Fruit fly (Drosophila melanogaster): Measurements from ENCODE around the gene AIMP2.
A peak's percentile ranks its signal among the peaks of the same experiment; 100 is the strongest.

AIMP2 gene

DNA sequence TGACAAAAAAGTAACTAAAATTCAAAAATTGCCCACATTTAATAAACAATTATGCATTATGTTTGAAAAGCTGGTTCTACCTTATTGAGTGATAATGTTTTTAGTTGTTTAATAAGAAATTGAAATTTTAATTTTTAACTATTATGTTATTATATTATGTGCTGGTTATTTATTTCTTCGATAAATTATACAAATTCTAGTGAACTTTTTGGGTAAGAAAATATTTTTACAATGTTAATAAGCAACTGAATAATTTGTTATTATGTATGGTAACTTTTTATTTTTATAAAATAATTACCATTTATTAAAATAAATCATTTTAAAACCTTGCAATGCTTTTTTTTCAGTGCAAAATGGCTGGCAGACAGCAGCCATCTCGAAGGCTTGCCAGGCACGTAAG lies 33.1 kb downstream of the AIMP2 start:
- TF ChIP-seq D1 (tag; optimal IDR thresholded peaks at IDR 0.05) = no peak
- no peak for TF ChIP-seq CG9948 (tag; optimal IDR thresholded peaks at IDR 0.05)
- no peak for TF ChIP-seq CG4496 (GFP tag; IDR thresholded peaks at IDR 0.05)
- no peak for TF ChIP-seq CG12605 (GFP tag; IDR thresholded peaks at IDR 0.05)
- no peak for TF ChIP-seq CG10348 (GFP tag; IDR thresholded peaks at IDR 0.05)
- no peak for TF ChIP-seq CG14655 (GFP tag; optimal IDR thresholded peaks at IDR 0.05)
- TF ChIP-seq Pif1B (GFP tag; optimal IDR thresholded peaks at IDR 0.05) = no peak
- no peak for TF ChIP-seq EcR (GFP tag; optimal IDR thresholded peaks at IDR 0.05)
- TF ChIP-seq CG8301 (tag; optimal IDR thresholded peaks at IDR 0.05) = no peak

DNA sequence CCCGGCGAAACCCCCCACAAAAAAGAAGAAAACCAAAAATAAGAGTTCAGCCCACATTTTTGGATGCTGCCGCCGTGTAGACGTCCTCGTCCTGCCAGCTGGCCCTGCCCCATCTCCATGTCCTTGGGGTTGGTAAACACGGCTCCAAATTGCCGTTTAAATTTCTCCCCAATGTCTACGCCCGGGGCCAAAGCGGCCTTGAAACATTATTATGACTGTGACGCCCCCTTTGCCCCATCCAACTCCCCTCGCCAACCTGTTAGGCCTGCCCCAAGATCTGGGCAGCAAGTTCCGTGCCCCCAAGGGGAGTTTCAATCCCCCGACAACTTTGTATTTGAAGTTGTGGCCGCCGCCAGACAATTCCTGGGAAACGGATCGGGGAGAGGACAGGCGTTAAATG lies 33.5 kb downstream of the AIMP2 start:
- TF ChIP-seq EcR (GFP tag; optimal IDR thresholded peaks at IDR 0.05) (no peak), fd96Ca (GFP tag; IDR thresholded peaks at IDR 0.05) (no peak), CG8159 (tag; optimal IDR thresholded peaks at IDR 0.05) (no peak), Snoo (tag; optimal IDR thresholded peaks at IDR 0.05) (no peak), CG34367 (tag; optimal IDR thresholded peaks at IDR 0.05) (no peak), CG14655 (GFP tag; optimal IDR thresholded peaks at IDR 0.05) (no peak), CG13204 (GFP tag; optimal IDR thresholded peaks at IDR 0.05) (no peak), CG17806 (tag; optimal IDR thresholded peaks at IDR 0.05) (no peak), CG9948 (tag; optimal IDR thresholded peaks at IDR 0.05) (no peak), CG32121 (GFP tag; IDR thresholded peaks at IDR 0.05) (no peak), CG15710 (tag; optimal IDR thresholded peaks at IDR 0.05) (no peak)

DNA sequence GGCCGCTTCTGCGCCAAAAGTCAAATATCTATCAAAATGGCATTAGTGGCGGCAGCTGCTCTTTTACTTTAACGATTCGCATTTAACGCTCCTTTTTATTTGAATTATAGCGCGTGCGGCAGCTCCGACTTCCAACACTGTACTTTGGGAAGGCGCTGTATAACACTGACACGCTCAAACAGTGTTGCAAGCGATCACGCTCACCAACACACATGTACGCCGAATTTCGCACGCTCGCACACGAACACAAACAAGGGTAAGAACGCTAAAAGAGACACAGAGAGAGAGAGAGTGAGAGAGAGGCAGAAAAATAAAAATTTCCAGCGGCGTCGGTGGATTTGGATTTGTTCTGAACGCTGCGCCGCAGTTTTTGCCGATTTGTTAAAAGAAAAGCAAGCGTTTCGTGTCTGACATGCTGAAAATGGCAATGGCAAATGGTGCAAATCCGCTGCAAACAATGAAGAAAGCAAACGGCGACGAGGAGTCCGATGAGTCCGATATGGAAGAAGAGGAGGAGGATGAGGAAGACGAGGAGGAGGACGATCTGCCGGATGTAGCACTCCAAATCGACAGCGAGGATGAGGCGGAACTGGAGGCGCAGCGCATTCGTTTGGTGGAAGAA lies 36.3 kb downstream of the AIMP2 start, which contains the start of gene Phs:
TSS of gene Phs (plus strand) at position 276 of the 622 bp plus-strand sequence.
- no peak for TF ChIP-seq CG14655 (GFP tag; optimal IDR thresholded peaks at IDR 0.05)
- TF ChIP-seq CG34367 (tag; optimal IDR thresholded peaks at IDR 0.05) = peak; percentile 44
- peak; percentile 73 for TF ChIP-seq Snoo (tag; optimal IDR thresholded peaks at IDR 0.05)
- TF ChIP-seq Pif1A (GFP tag; optimal IDR thresholded peaks at IDR 0.05) = no peak
- TF ChIP-seq CG8301 (tag; optimal IDR thresholded peaks at IDR 0.05) = no peak
- no peak for TF ChIP-seq rn (GFP tag; IDR thresholded peaks at IDR 0.05)
- TF ChIP-seq Ets98B (GFP tag; IDR thresholded peaks at IDR 0.05) = peak; percentile 76
- peak; percentile 46 for TF ChIP-seq CG15710 (tag; optimal IDR thresholded peaks at IDR 0.05)
- peak; percentile 81 for TF ChIP-seq fd96Ca (GFP tag; IDR thresholded peaks at IDR 0.05)
- TF ChIP-seq D1 (tag; optimal IDR thresholded peaks at IDR 0.05) = peak; percentile 9
- TF ChIP-seq CG12605 (GFP tag; IDR thresholded peaks at IDR 0.05) = no peak
- peak; percentile 73 for TF ChIP-seq CG32121 (GFP tag; IDR thresholded peaks at IDR 0.05)
- no peak for TF ChIP-seq CG9948 (tag; optimal IDR thresholded peaks at IDR 0.05)
- TF ChIP-seq CG10348 (GFP tag; IDR thresholded peaks at IDR 0.05) = no peak
- peak; percentile 63 for TF ChIP-seq Pif1B (GFP tag; optimal IDR thresholded peaks at IDR 0.05)
- TF ChIP-seq CG17806 (tag; optimal IDR thresholded peaks at IDR 0.05) = peak; percentile 27
- TF ChIP-seq CG8159 (tag; optimal IDR thresholded peaks at IDR 0.05) = peak; percentile 52
- TF ChIP-seq CG13204 (GFP tag; optimal IDR thresholded peaks at IDR 0.05) = peak; percentile 38
- peak; percentile 2 for TF ChIP-seq gl (tag; optimal IDR thresholded peaks at IDR 0.05)
- TF ChIP-seq CG4496 (GFP tag; IDR thresholded peaks at IDR 0.05) = peak; percentile 82
- TF ChIP-seq EcR (GFP tag; optimal IDR thresholded peaks at IDR 0.05) = peak; percentile 64

DNA sequence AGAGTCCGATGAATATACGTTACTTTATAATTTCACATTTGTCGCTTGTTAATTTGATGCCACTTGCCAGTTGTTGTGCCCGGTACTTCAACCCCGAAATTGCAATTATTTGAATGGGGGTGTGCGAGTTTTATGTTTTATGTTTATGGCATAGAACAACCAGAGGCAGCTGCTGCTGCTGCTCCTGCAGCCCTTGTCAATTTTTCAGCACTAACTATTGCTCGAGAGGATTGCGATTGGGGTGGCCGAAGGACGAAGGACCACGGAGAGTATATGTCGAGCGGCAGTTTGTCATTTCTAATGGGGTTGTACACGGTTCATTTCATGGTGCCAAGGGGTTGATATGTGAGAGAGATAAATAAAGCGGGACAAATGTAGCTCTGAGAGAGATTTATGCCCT lies 40.7 kb downstream of the AIMP2 start:
- no peak for TF ChIP-seq CG15710 (tag; optimal IDR thresholded peaks at IDR 0.05)
- no peak for TF ChIP-seq CG10348 (GFP tag; IDR thresholded peaks at IDR 0.05)
- peak; percentile 11; the same call in 1 of the 3 replicates for TF ChIP-seq CG4496 (GFP tag; IDR thresholded peaks at IDR 0.05)
- TF ChIP-seq fd96Ca (GFP tag; IDR thresholded peaks at IDR 0.05) = no peak
- no peak for TF ChIP-seq CG34367 (tag; optimal IDR thresholded peaks at IDR 0.05)
- TF ChIP-seq gl (tag; optimal IDR thresholded peaks at IDR 0.05) = no peak
- TF ChIP-seq CG17806 (tag; optimal IDR thresholded peaks at IDR 0.05) = no peak
- no peak for TF ChIP-seq Ets98B (GFP tag; IDR thresholded peaks at IDR 0.05)

DNA sequence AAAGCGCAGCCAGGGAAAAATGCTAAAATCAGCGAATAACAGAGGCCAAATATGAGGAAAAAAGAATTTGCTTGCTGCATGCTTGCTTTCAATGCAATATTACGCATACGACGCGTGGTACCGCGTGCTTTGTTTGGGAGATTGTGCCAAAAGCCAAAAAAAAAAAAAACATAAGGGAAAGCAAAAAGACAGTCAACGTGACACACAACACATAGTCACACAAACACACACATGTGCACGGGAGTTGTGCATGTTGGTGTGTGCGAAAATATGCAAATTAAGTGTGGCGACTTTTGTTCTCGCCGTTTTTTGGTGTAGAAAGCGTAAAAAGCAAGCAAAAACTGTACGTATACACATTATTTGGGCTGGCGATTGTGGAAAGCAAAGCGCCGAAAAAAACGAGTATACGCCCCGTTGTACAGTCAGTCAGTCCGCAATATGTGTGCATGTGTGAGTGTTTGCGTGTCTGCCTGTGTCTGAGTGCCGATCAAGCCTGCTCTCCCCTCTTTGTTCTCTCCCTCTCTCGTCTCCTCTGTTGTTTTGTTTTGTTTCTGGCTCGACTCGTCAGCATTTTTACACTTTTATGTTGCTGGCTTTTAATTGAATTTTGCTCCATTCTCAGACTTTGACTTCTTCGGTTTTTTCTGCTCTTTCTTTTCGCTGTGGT lies 41.6 kb downstream of the AIMP2 start:
- no peak; the same call in 1 of the 3 replicates for TF ChIP-seq fd96Ca (GFP tag; IDR thresholded peaks at IDR 0.05)
- TF ChIP-seq CG4496 (GFP tag; IDR thresholded peaks at IDR 0.05) = peak; percentile 65; the same call in 2 of the 3 replicates

DNA sequence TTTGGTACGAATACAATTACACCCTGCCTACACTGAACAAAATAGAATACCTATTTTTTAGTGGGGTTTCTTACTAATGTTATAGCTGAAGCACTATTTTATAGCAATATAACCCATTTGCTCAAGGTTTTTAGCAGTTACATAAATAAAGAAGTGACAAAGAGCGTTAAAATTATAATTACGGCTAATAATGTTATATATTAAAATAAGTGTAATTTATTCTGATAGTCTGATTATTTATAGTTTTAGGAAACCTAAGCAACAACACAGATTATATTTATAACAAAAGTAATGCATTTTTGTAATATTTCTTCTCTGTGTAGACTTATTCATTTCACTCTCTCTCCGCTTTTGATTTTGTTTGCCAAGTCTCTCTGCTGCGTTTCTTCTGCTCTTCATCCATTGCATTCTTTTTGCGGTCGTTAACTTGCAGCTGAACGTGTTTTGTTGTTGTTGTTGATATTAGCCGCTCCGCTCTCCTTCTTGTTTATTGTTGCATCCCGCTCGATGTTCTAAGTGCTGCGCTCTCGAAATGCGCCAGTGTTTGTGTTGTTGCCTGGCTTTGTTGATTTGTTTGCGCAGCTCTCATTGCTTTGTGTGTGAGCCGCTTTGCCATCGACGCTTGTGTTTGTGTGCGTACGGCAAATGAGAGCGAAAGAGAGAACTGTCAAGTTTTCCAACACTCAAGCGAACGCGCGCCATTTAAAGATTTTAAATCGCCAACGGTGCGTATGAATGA lies 42.4 kb downstream of the AIMP2 start:
- peak; percentile 64 for TF ChIP-seq CG13204 (GFP tag; optimal IDR thresholded peaks at IDR 0.05)
- TF ChIP-seq Snoo (tag; optimal IDR thresholded peaks at IDR 0.05) = peak; percentile 96
- peak; percentile 90 for TF ChIP-seq CG34367 (tag; optimal IDR thresholded peaks at IDR 0.05)
- TF ChIP-seq EcR (GFP tag; optimal IDR thresholded peaks at IDR 0.05) = peak; percentile 97
- no peak; the same call in none of the 3 replicates for TF ChIP-seq fd96Ca (GFP tag; IDR thresholded peaks at IDR 0.05)
- peak; percentile 49 for TF ChIP-seq gl (tag; optimal IDR thresholded peaks at IDR 0.05)
- TF ChIP-seq D1 (tag; optimal IDR thresholded peaks at IDR 0.05) = peak; percentile 93
- peak; percentile 98 for TF ChIP-seq CG9948 (tag; optimal IDR thresholded peaks at IDR 0.05)
- TF ChIP-seq Pif1B (GFP tag; optimal IDR thresholded peaks at IDR 0.05) = peak; percentile 78
- TF ChIP-seq CG32121 (GFP tag; IDR thresholded peaks at IDR 0.05) = peak; percentile 96
- peak; percentile 94 for TF ChIP-seq CG17806 (tag; optimal IDR thresholded peaks at IDR 0.05)
- peak; percentile 97 for TF ChIP-seq CG8159 (tag; optimal IDR thresholded peaks at IDR 0.05)
- TF ChIP-seq CG12605 (GFP tag; IDR thresholded peaks at IDR 0.05) = peak; percentile 72
- TF ChIP-seq CG15710 (tag; optimal IDR thresholded peaks at IDR 0.05) = peak; percentile 96
- peak; percentile 87 for TF ChIP-seq CG4496 (GFP tag; IDR thresholded peaks at IDR 0.05)
- TF ChIP-seq CG14655 (GFP tag; optimal IDR thresholded peaks at IDR 0.05) = peak; percentile 98
- peak; percentile 62 for TF ChIP-seq Pif1A (GFP tag; optimal IDR thresholded peaks at IDR 0.05)
- peak; percentile 74 for TF ChIP-seq Ets98B (GFP tag; IDR thresholded peaks at IDR 0.05)
- TF ChIP-seq CG10348 (GFP tag; IDR thresholded peaks at IDR 0.05) = no peak; the same call in none of the 2 replicates
- peak; percentile 98 for TF ChIP-seq CG8301 (tag; optimal IDR thresholded peaks at IDR 0.05)
- peak; percentile 90 for TF ChIP-seq rn (GFP tag; IDR thresholded peaks at IDR 0.05)
